Worm (Caenorhabditis elegans) whole organism, L1 larva: ENCODE measurements around the gene hbl-1.
A peak's percentile ranks its signal among the peaks of the same experiment; 100 is the strongest.

Experiments
- C16A3.4 ChIP-seq: fragments of 150-350 bp; optimal IDR thresholded peaks from 2 replicates; lab custom pipeline; 2014; ENCODE audit warnings: missing biosample characterization, missing genetic modification characterization
- F16B12.6 ChIP-seq: fragments of 150-350 bp; optimal IDR thresholded peaks from 2 replicates; lab custom pipeline; 2014; ENCODE audit warnings: missing biosample characterization, missing genetic modification characterization
- aha-1 ChIP-seq: fragments of 150-350 bp; optimal IDR thresholded peaks from 2 replicates; lab custom pipeline; 2014; ENCODE audit warnings: missing biosample characterization, missing genetic modification characterization
- alr-1 ChIP-seq: fragments of 200-800 bp; sonication (Bioruptor generic); optimal IDR thresholded peaks from 2 replicates; lab custom pipeline; 2018; ENCODE audit warnings: borderline replicate concordance, mild to moderate bottlenecking, missing genetic modification characterization, missing compliant biosample characterization
- ceh-63 ChIP-seq: fragments of 200-800 bp; sonication (Bioruptor generic); optimal IDR thresholded peaks from 2 replicates; lab custom pipeline; 2018; ENCODE audit warnings: mild to moderate bottlenecking, missing genetic modification characterization, missing compliant biosample characterization
- ceh-8 ChIP-seq: fragments of 200-800 bp; sonication (Bioruptor generic); optimal IDR thresholded peaks from 2 replicates; lab custom pipeline; 2018; ENCODE audit warnings: mild to moderate bottlenecking, missing genetic modification characterization, moderate library complexity, missing compliant biosample characterization
- ceh-90 ChIP-seq: sonication (generic microtip); optimal IDR thresholded peaks from 2 replicates; lab custom pipeline; 2016; ENCODE audit warnings: missing genetic modification characterization, missing compliant biosample characterization
- dsc-1 ChIP-seq: sonication (generic microtip); optimal IDR thresholded peaks from 2 replicates; lab custom pipeline; 2016; ENCODE audit warnings: mild to moderate bottlenecking, missing genetic modification characterization, missing compliant biosample characterization
- efl-1 ChIP-seq, 4 experiments: fragments of 150-350 bp; optimal IDR thresholded peaks in 3 of 4; peaks in 1 of 4; 1 replicate in 1 of 4; 2 replicates in 3 of 4; lab custom pipeline; 2014; ENCODE audit warnings: missing biosample characterization in 2 of 4, missing genetic modification characterization in 2 of 4, missing genetic modification reagents in 2 of 4
- efl-3 ChIP-seq: fragments of 200-800 bp; sonication (Bioruptor generic); optimal IDR thresholded peaks from 2 replicates; lab custom pipeline; 2018; ENCODE audit warnings: mild to moderate bottlenecking, missing genetic modification characterization, missing compliant biosample characterization
- egl-13 ChIP-seq: sonication (generic microtip); optimal IDR thresholded peaks from 2 replicates; lab custom pipeline; 2016; ENCODE audit warnings: missing genotype, missing genetic modification reagents, missing genetic modification characterization, missing compliant biosample characterization
- egl-27 ChIP-seq, 2 experiments: fragments of 150-350 bp in 1 of 2; sonication (generic microtip); optimal IDR thresholded peaks; 3 replicates each; lab custom pipeline; 2017 to 2018; ENCODE audit warnings: missing biosample characterization in 2 of 2, missing genetic modification characterization in 2 of 2, missing genetic modification reagents in 2 of 2
- elt-2 ChIP-seq: sonication (generic microtip); optimal IDR thresholded peaks from 2 replicates; lab custom pipeline; 2016; ENCODE audit warnings: missing genetic modification characterization, mild to moderate bottlenecking, inconsistent platforms, missing compliant biosample characterization, missing genetic modification reagents
- fkh-8 ChIP-seq: sonication (generic microtip); optimal IDR thresholded peaks from 2 replicates; lab custom pipeline; 2016; ENCODE audit warnings: mild to moderate bottlenecking, missing genetic modification characterization, missing compliant biosample characterization
- irx-1 ChIP-seq: sonication (generic microtip); optimal IDR thresholded peaks from 2 replicates; lab custom pipeline; 2016; ENCODE audit warnings: missing genetic modification characterization, missing compliant biosample characterization
- isw-1 ChIP-seq: fragments of 200-800 bp; sonication (Bioruptor generic); IDR thresholded peaks from 2 replicates; pipeline ENCODE4 v1.3.6; 2022; ENCODE audit warnings: missing genetic modification characterization, missing compliant biosample characterization
- lin-14 ChIP-seq: fragments of 200-800 bp; sonication (Bioruptor generic); optimal IDR thresholded peaks from 2 replicates; lab custom pipeline; 2018; ENCODE audit warnings: mild to moderate bottlenecking, missing genetic modification characterization, moderate library complexity, missing compliant biosample characterization
- lin-15B ChIP-seq: fragments of 150-350 bp; sonication (generic microtip); optimal IDR thresholded peaks from 3 replicates; lab custom pipeline; 2014; ENCODE audit warnings: missing biosample characterization, missing genetic modification characterization
- lin-35 ChIP-seq, 2 experiments: fragments of 150-350 bp; optimal IDR thresholded peaks; 2 replicates each; lab custom pipeline; 2014; ENCODE audit warnings: missing biosample characterization in 2 of 2, missing genetic modification characterization in 2 of 2, missing genetic modification reagents in 2 of 2
- lin-39 ChIP-seq: fragments of 150-350 bp; optimal IDR thresholded peaks from 2 replicates; lab custom pipeline; 2014; ENCODE audit warnings: missing biosample characterization, missing genetic modification reagents, missing genetic modification characterization
- lir-3 ChIP-seq: sonication (generic microtip); optimal IDR thresholded peaks from 2 replicates; lab custom pipeline; 2016; ENCODE audit warnings: mild to moderate bottlenecking, missing genetic modification characterization, moderate library complexity, missing compliant biosample characterization; ENCODE audit not compliant: poor library complexity
- lsy-2 ChIP-seq, 2 experiments: fragments of 150-350 bp; optimal IDR thresholded peaks; 2 replicates each; lab custom pipeline; 2014; ENCODE audit warnings: missing biosample characterization in 2 of 2, missing genetic modification characterization in 2 of 2
- mab-9 ChIP-seq: fragments of 200-800 bp; sonication (Bioruptor generic); IDR thresholded peaks from 2 replicates; pipeline ENCODE4 v1.3.6; 2022; ENCODE audit warnings: missing genetic modification reagents, missing genetic modification characterization, missing compliant biosample characterization
- mdl-1 ChIP-seq, 2 experiments: fragments of 150-350 bp; optimal IDR thresholded peaks; 2 replicates each; lab custom pipeline; 2014 to 2017; ENCODE audit warnings: missing biosample characterization in 2 of 2, missing genetic modification characterization in 2 of 2, inconsistent platforms in 1 of 2
- mep-1 ChIP-seq: fragments of 150-350 bp; optimal IDR thresholded peaks from 2 replicates; lab custom pipeline; 2014; ENCODE audit warnings: missing biosample characterization, missing genetic modification characterization
- nhr-20 ChIP-seq: sonication (generic microtip); optimal IDR thresholded peaks from 2 replicates; lab custom pipeline; 2016; ENCODE audit warnings: mild to moderate bottlenecking, missing genetic modification characterization, missing compliant biosample characterization
- nhr-28 ChIP-seq: fragments of 150-350 bp; optimal IDR thresholded peaks from 2 replicates; lab custom pipeline; 2014; ENCODE audit warnings: missing biosample characterization, missing genetic modification characterization
- nhr-71 ChIP-seq: sonication (generic microtip); optimal IDR thresholded peaks from 2 replicates; lab custom pipeline; 2016; ENCODE audit warnings: mild to moderate bottlenecking, missing genetic modification characterization, moderate library complexity, missing compliant biosample characterization
- nhr-85 ChIP-seq: sonication (generic microtip); peaks from one replicate; lab custom pipeline; 2016; ENCODE audit warnings: missing genetic modification characterization, inconsistent platforms, missing compliant biosample characterization
- nhr-90 ChIP-seq: sonication (generic microtip); optimal IDR thresholded peaks from 2 replicates; lab custom pipeline; 2016; ENCODE audit warnings: mild to moderate bottlenecking, missing genetic modification characterization, missing compliant biosample characterization; ENCODE audit not compliant: poor library complexity
- pax-3 ChIP-seq: fragments of 200-800 bp; sonication (Bioruptor generic); optimal IDR thresholded peaks from 2 replicates; lab custom pipeline; 2018; ENCODE audit warnings: mild to moderate bottlenecking, missing genetic modification characterization, moderate library complexity, missing compliant biosample characterization
- pqm-1 ChIP-seq: sonication (generic microtip); optimal IDR thresholded peaks from 3 replicates; lab custom pipeline; 2017; ENCODE audit warnings: missing biosample characterization, missing genetic modification characterization
- skn-1 ChIP-seq: fragments of 150-350 bp; optimal IDR thresholded peaks from 2 replicates; lab custom pipeline; 2014; ENCODE audit warnings: missing biosample characterization, missing genetic modification characterization
- snu-23 ChIP-seq: sonication (generic microtip); optimal IDR thresholded peaks from 2 replicates; lab custom pipeline; 2016; ENCODE audit warnings: missing genetic modification characterization, missing compliant biosample characterization
- swsn-7 ChIP-seq: sonication (generic microtip); optimal IDR thresholded peaks from 2 replicates; lab custom pipeline; 2016; ENCODE audit warnings: missing genetic modification characterization, missing compliant biosample characterization
- tbx-2 ChIP-seq: sonication (generic microtip); optimal IDR thresholded peaks from 2 replicates; lab custom pipeline; 2016; ENCODE audit warnings: missing genetic modification characterization, missing compliant biosample characterization
- tlp-1 ChIP-seq: fragments of 150-350 bp; optimal IDR thresholded peaks from 2 replicates; lab custom pipeline; 2014; ENCODE audit warnings: missing biosample characterization, missing genetic modification characterization
- unc-130 ChIP-seq: fragments of 150-350 bp; optimal IDR thresholded peaks from 2 replicates; lab custom pipeline; 2017; ENCODE audit warnings: missing biosample characterization, missing genetic modification characterization, inconsistent platforms
- unc-30 ChIP-seq: sonication (generic microtip); optimal IDR thresholded peaks from 2 replicates; lab custom pipeline; 2017; ENCODE audit warnings: missing biosample characterization, missing genetic modification characterization
- unc-86 ChIP-seq: sonication (generic microtip); optimal IDR thresholded peaks from 2 replicates; lab custom pipeline; 2016; ENCODE audit warnings: missing genetic modification characterization, missing compliant biosample characterization
- zag-1 ChIP-seq: fragments of 150-350 bp; optimal IDR thresholded peaks from 2 replicates; lab custom pipeline; 2014; ENCODE audit warnings: missing biosample characterization, missing genetic modification characterization
- ztf-11 ChIP-seq, 2 experiments: sonication (generic microtip); optimal IDR thresholded peaks; 2 replicates each; lab custom pipeline; 2016 to 2017; ENCODE audit warnings: missing genetic modification characterization in 2 of 2, missing biosample characterization in 1 of 2, missing compliant biosample characterization in 1 of 2
- ztf-4 ChIP-seq: fragments of 150-350 bp; optimal IDR thresholded peaks from 2 replicates; lab custom pipeline; 2014; ENCODE audit warnings: missing biosample characterization, missing genetic modification characterization

hbl-1 gene

DNA sequence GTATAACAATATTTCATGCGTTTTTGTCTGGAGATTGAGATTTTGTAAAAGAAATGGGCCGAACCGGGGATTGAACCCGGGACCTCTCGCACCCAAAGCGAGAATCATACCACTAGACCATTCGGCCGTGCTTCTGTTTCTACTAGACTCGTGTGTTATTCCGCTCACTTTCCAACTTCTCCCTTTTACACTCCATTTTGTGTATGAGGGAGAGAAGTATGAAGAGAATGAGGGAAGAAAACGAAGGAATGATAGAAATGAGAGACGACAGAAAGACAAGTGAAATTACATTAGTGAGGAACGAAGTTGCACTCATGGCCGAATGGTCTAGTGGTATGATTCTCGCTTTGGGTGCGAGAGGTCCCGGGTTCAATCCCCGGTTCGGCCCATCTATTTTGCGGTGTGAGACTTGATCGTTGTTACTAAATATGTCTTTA lies 20.8 kb upstream of the hbl-1 start (continued):
- TF ChIP-seq F16B12.6 (no peak), nhr-20 (peak; percentile 93), irx-1 (tag; lab: Kevin White, UChicago) (peak; percentile 88), pqm-1 (no peak), ceh-90 (tag; lab: Kevin White, UChicago) (peak; percentile 39), C16A3.4 (tag; lab: Kevin White, UChicago) (peak; percentile 87), lin-35 (GFP tag; optimal IDR thresholded peaks at IDR 0.05; lab: Kevin White, UChicago) (peak; percentile 49 to 73), ceh-63 (GFP tag; lab: Kevin White, UChicago) (no peak), skn-1 (tag; lab: Kevin White, UChicago) (peak; percentile 74), egl-13 (tag; lab: Kevin White, UChicago) (peak; percentile 78), lsy-2 (tag; optimal IDR thresholded peaks at IDR 0.05; lab: Kevin White, UChicago) (peak; percentile 68 to 86), dsc-1 (tag; lab: Kevin White, UChicago) (peak; percentile 95), lin-39 (tag; lab: Kevin White, UChicago) (peak; percentile 59), tlp-1 (tag; lab: Kevin White, UChicago) (no peak), efl-1 (optimal IDR thresholded peaks at IDR 0.05; lab: Kevin White, UChicago) (peak; percentile 54 to 58), efl-1 (GFP tag; optimal IDR thresholded peaks at IDR 0.05 in 1 of 2; lab: Kevin White, UChicago) (peak; percentile 26 to 95), nhr-28 (tag; lab: Kevin White, UChicago) (no peak), aha-1 (tag; lab: Kevin White, UChicago) (no peak), alr-1 (tag; lab: Kevin White, UChicago) (no peak), ceh-8 (GFP tag; lab: Kevin White, UChicago) (peak; percentile 82), zag-1 (peak; percentile 44), egl-27 (tag; optimal IDR thresholded peaks at IDR 0.05; lab: Kevin White, UChicago) (no peak), efl-3 (GFP tag; lab: Kevin White, UChicago) (no peak), mdl-1 (tag; optimal IDR thresholded peaks at IDR 0.05; lab: Kevin White, UChicago) (peak in 1 of 2 experiments; percentile 82), pax-3 (tag; lab: Kevin White, UChicago) (peak; percentile 82), tbx-2 (tag; lab: Kevin White, UChicago) (peak; percentile 87), nhr-90 (peak; percentile 94), elt-2 (tag; lab: Kevin White, UChicago) (peak; percentile 74), mab-9 (GFP tag; lab: Robert Waterston, UW) (peak; percentile 77; the same call in 1 of the 2 replicates), mep-1 (tag; lab: Kevin White, UChicago) (peak; percentile 93), lin-15B (tag; lab: Kevin White, UChicago) (no peak), unc-30 (tag; lab: Kevin White, UChicago) (no peak)

DNA sequence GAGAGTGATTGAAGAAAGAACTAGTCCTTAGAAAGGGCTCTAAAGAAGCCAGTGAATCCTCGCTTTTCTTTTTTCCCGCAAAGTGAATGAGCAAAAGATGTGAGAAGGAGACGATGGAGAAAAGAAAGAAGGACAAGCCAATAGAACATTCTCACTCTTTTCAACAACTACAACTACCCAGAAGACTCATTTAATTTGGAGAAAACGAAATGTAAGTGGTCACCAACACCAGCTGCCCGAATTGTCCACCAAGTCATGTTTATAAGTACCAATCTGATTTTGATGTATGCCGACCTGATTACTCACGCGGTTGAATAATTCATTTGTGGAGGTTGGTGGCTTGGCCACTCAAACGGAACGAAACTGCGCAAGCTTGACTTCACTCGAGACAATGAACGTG lies 19.4 kb upstream of the hbl-1 start:
- TF ChIP-seq lin-15B (tag; lab: Kevin White, UChicago) = no peak
- peak; percentile 41 for TF ChIP-seq lin-14 (GFP tag; lab: Kevin White, UChicago)
- peak; percentile 39 for TF ChIP-seq unc-86 (tag; lab: Kevin White, UChicago)
- no peak for TF ChIP-seq fkh-8 (tag; lab: Kevin White, UChicago)

DNA sequence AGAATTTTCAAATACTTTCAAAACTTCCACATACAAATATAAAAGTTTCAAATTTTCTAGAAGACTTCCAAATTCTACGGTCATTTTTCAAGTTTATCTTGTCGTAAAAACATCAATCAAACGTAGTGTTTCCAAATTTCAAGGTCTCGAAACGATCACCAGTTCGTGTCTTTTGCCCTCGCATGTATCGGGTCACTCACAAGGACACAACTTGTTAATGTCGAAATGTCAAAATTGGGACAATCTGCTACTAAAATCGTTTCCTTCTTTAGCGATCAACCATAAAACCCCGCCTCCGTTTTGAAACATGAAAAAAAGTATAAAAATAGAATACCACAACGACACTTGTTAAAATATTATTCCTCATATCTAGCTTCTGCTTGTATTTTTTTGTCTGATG lies 18.4 kb upstream of the hbl-1 start:
- TF ChIP-seq elt-2 (tag; lab: Kevin White, UChicago) (no peak), swsn-7 (tag; lab: Kevin White, UChicago) (no peak), lin-14 (GFP tag; lab: Kevin White, UChicago) (peak; percentile 68), isw-1 (GFP tag; lab: Robert Waterston, UW) (no peak), unc-130 (tag; lab: Kevin White, UChicago) (no peak), ztf-11 (tag; optimal IDR thresholded peaks at IDR 0.05; lab: Kevin White, UChicago) (no peak), lir-3 (tag; lab: Kevin White, UChicago) (no peak), alr-1 (tag; lab: Kevin White, UChicago) (no peak), snu-23 (peak; percentile 31), lsy-2 (tag; optimal IDR thresholded peaks at IDR 0.05; lab: Kevin White, UChicago) (no peak), nhr-71 (tag; lab: Kevin White, UChicago) (peak; percentile 30), ztf-4 (peak; percentile 7), nhr-85 (tag; lab: Kevin White, UChicago) (peak; percentile 87), nhr-20 (peak; percentile 46), mep-1 (tag; lab: Kevin White, UChicago) (peak; percentile 66)
